Worm (Caenorhabditis elegans) whole organism, mixed stage, embryonic: ENCODE results near the gene F43C11.11.

Source experiments
- M03D4.4 ChIP-seq: sonication (generic microtip); optimal IDR thresholded peaks from 2 replicates; lab custom pipeline; 2017; ENCODE audit warnings: mild to moderate bottlenecking, missing genetic modification characterization, missing compliant biosample characterization
- bed-3 ChIP-seq: fragments of 200-800 bp; sonication (Bioruptor generic); optimal IDR thresholded peaks from 3 replicates; lab custom pipeline; 2018; ENCODE audit warnings: mild to moderate bottlenecking, missing genetic modification characterization, moderate library complexity, missing compliant biosample characterization
- blmp-1 ChIP-seq: fragments of 150-350 bp; optimal IDR thresholded peaks from 2 replicates; lab custom pipeline; 2014; ENCODE audit warnings: missing biosample characterization, missing genetic modification characterization
- ceh-39 ChIP-seq: fragments of 150-350 bp; optimal IDR thresholded peaks from 2 replicates; lab custom pipeline; 2014; ENCODE audit warnings: missing biosample characterization, missing genetic modification characterization
- ceh-43 ChIP-seq: fragments of 200-800 bp; sonication (Bioruptor generic); optimal IDR thresholded peaks from 2 replicates; lab custom pipeline; 2018; ENCODE audit warnings: mild to moderate bottlenecking, missing genetic modification characterization, moderate library complexity, missing compliant biosample characterization
- ces-1 ChIP-seq: fragments of 150-350 bp; optimal IDR thresholded peaks from 2 replicates; lab custom pipeline; 2014; ENCODE audit warnings: missing biosample characterization, missing genetic modification reagents, missing genetic modification characterization
- cnd-1 ChIP-seq: fragments of 200-800 bp; sonication (Bioruptor generic); optimal IDR thresholded peaks from 2 replicates; lab custom pipeline; 2018; ENCODE audit warnings: mild to moderate bottlenecking, missing genetic modification characterization, missing compliant biosample characterization
- drap-1 ChIP-seq: fragments of 200-800 bp; sonication (Bioruptor generic); optimal IDR thresholded peaks from 3 replicates; lab custom pipeline; 2018; ENCODE audit warnings: mild to moderate bottlenecking, missing genetic modification characterization, missing compliant biosample characterization
- elt-1 ChIP-seq: sonication (generic microtip); optimal IDR thresholded peaks from 2 replicates; lab custom pipeline; 2017; ENCODE audit warnings: missing genetic modification characterization, mild to moderate bottlenecking, missing compliant biosample characterization, antibody characterized with exemption, moderate library complexity, borderline replicate concordance; ENCODE audit not compliant: insufficient read depth
- elt-3 ChIP-seq: fragments of 150-350 bp; optimal IDR thresholded peaks from 2 replicates; lab custom pipeline; 2014; ENCODE audit warnings: missing biosample characterization, missing genetic modification characterization
- flh-1 ChIP-seq: fragments of 200-800 bp; sonication (Bioruptor generic); optimal IDR thresholded peaks from 2 replicates; lab custom pipeline; 2018; ENCODE audit warnings: mild to moderate bottlenecking, missing genetic modification characterization, moderate library complexity, missing compliant biosample characterization
- ham-2 ChIP-seq: fragments of 200-800 bp; sonication (Bioruptor generic); optimal IDR thresholded peaks from 2 replicates; lab custom pipeline; 2018; ENCODE audit warnings: mild to moderate bottlenecking, missing genetic modification characterization, missing compliant biosample characterization
- hlh-1 ChIP-seq: fragments of 150-350 bp; optimal IDR thresholded peaks from 2 replicates; lab custom pipeline; 2014; ENCODE audit warnings: missing biosample characterization, missing genetic modification reagents, missing genetic modification characterization
- lin-13 ChIP-seq: fragments of 150-350 bp; optimal IDR thresholded peaks from 2 replicates; lab custom pipeline; 2014; ENCODE audit warnings: missing biosample characterization, missing genetic modification characterization
- lin-32 ChIP-seq: fragments of 200-800 bp; sonication (Bioruptor generic); optimal IDR thresholded peaks from 2 replicates; lab custom pipeline; 2018; ENCODE audit warnings: mild to moderate bottlenecking, missing genetic modification characterization, missing compliant biosample characterization
- lsy-2 ChIP-seq: fragments of 150-350 bp; optimal IDR thresholded peaks from 2 replicates; lab custom pipeline; 2014; ENCODE audit warnings: missing biosample characterization, missing genetic modification characterization
- mab-5 ChIP-seq: fragments of 150-350 bp; optimal IDR thresholded peaks from 2 replicates; lab custom pipeline; 2014; ENCODE audit warnings: missing biosample characterization, missing genetic modification characterization
- mep-1 ChIP-seq: fragments of 150-350 bp; optimal IDR thresholded peaks from 2 replicates; lab custom pipeline; 2017; ENCODE audit warnings: missing biosample characterization, missing genetic modification reagents, missing genetic modification characterization, inconsistent platforms
- mls-2 ChIP-seq: sonication (generic microtip); optimal IDR thresholded peaks from 2 replicates; lab custom pipeline; 2016; ENCODE audit warnings: mild to moderate bottlenecking, missing genetic modification characterization, moderate library complexity, missing compliant biosample characterization
- nhr-2 ChIP-seq: fragments of 150-350 bp; optimal IDR thresholded peaks from 2 replicates; lab custom pipeline; 2014; ENCODE audit warnings: missing biosample characterization, missing genetic modification characterization
- nhr-237 ChIP-seq: fragments of 150-350 bp; optimal IDR thresholded peaks from 2 replicates; lab custom pipeline; 2014; ENCODE audit warnings: missing biosample characterization, missing genetic modification characterization
- nhr-76 ChIP-seq: sonication (generic microtip); optimal IDR thresholded peaks from 2 replicates; lab custom pipeline; 2017; ENCODE audit warnings: missing biosample characterization, missing genetic modification characterization
- pha-4 ChIP-seq: fragments of 150-350 bp; optimal IDR thresholded peaks from 2 replicates; lab custom pipeline; 2018; ENCODE audit warnings: missing biosample characterization, missing genetic modification reagents, missing genetic modification characterization
- snpc-4 ChIP-seq: fragments of 150-350 bp; optimal IDR thresholded peaks from 2 replicates; lab custom pipeline; 2014; ENCODE audit warnings: missing biosample characterization, missing genetic modification characterization
- tbx-8 ChIP-seq: fragments of 200-800 bp; sonication (Bioruptor generic); optimal IDR thresholded peaks from 2 replicates; lab custom pipeline; 2018; ENCODE audit warnings: mild to moderate bottlenecking, missing genetic modification characterization, moderate library complexity, missing compliant biosample characterization
- unc-39 ChIP-seq: fragments of 150-350 bp; optimal IDR thresholded peaks from 2 replicates; lab custom pipeline; 2014; ENCODE audit warnings: missing biosample characterization, missing genetic modification characterization
- unc-62 ChIP-seq: fragments of 150-350 bp; optimal IDR thresholded peaks from 2 replicates; lab custom pipeline; 2014; ENCODE audit warnings: missing biosample characterization, missing genetic modification reagents, missing genetic modification characterization
- ztf-11 ChIP-seq: fragments of 150-350 bp; optimal IDR thresholded peaks from 2 replicates; lab custom pipeline; 2014; ENCODE audit warnings: missing biosample characterization, missing genetic modification characterization

Gene F43C11.11

DNA sequence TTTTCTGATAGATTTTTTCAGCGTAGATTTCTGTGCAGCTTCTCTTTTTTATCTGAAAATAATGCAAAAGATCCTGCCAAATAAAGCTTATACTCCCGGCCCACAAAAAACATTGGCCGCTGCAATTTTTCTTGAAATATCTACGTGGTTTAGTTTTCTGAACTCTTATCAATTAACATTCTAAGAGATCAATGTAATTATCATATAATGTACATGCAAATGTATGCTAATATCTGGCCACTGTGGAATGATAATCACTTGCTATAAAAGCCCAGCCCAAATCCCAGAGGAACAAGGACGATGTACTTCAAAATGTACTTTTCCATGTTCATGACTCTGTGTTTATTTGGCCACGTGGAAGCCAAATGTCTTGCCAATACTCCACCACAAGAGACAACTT is 9.1 kb downstream of the F43C11.11 start, which contains the start of gene F43C11.2:
F43C11.2 (plus strand) TSS at position 301 of the 400 bp plus-strand sequence.
- TF ChIP-seq lin-13 = no peak
- TF ChIP-seq lsy-2 (tag; lab: Kevin White, UChicago) = no peak
- no peak for TF ChIP-seq ham-2 (GFP tag; lab: Kevin White, UChicago)
- TF ChIP-seq elt-1 = no peak
- no peak for TF ChIP-seq mab-5 (tag; lab: Kevin White, UChicago)
- no peak for TF ChIP-seq ztf-11 (tag; lab: Kevin White, UChicago)
- TF ChIP-seq lin-32 (GFP tag; lab: Kevin White, UChicago) = no peak
- TF ChIP-seq flh-1 (GFP tag; lab: Kevin White, UChicago) = no peak
- TF ChIP-seq, all 35 proteins: peak for 0

DNA sequence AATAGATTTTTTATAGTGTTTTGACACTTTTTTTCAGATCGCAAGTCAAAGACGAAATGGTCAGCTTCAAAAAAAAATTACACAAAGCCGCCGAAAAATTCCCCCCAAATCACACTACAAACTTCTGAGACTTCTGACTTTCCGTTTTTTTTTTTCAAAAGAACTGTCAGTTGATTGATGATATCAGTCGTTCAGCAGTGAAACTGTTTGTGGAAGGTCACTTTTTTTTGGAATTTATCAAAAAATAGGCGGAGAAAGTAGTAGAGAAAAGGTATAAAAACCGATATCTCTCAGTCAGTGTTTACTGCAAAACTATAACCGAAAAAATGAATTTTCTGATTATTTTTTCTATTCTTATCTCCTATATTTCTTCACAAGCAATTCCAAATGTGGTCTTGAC is 10.6 kb downstream of the F43C11.11 start, which contains the start of gene F43C11.3:
F43C11.3 (plus strand) TSS at position 301 of the 400 bp plus-strand sequence.
- TF ChIP-seq pha-4 (no peak), unc-62 (GFP tag; lab: Kevin White, UChicago) (no peak), elt-3 (no peak), hlh-1 (tag; lab: Kevin White, UChicago) (no peak), tbx-8 (GFP tag; lab: Kevin White, UChicago) (no peak), flh-1 (GFP tag; lab: Kevin White, UChicago) (no peak), cnd-1 (tag; lab: Kevin White, UChicago) (no peak), M03D4.4 (tag; lab: Kevin White, UChicago) (no peak), unc-39 (tag; lab: Kevin White, UChicago) (no peak), snpc-4 (tag; lab: Kevin White, UChicago) (no peak), bed-3 (GFP tag; lab: Kevin White, UChicago) (no peak), lsy-2 (tag; lab: Kevin White, UChicago) (no peak), ces-1 (GFP tag; lab: Kevin White, UChicago) (no peak)
- TF ChIP-seq, all 35 proteins: peak for 0

DNA sequence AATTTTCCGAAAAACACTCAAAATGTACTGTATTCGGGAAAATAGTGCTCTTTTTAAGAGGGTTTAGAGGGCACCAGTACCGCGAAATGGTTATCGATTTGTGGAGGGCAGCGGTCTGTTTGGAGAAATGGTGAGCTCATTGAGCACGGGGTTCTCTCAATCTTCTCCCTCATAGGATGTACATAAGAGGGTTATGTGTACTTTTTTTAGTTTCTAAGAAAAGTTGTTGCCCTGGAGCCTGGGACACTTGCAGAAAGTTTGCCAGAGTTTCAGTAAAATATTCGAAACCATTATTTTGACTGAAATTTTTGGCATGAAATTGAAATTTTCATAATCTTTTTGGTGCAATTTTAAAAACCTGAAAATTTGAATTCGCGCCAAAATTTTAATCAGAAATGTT is 11.0 kb downstream of the F43C11.11 start, which contains the start of gene F43C11.10:
F43C11.10 (minus strand) TSS at position 101 of the 400 bp plus-strand sequence.
- TF ChIP-seq hlh-1 (tag; lab: Kevin White, UChicago) = no peak
- TF ChIP-seq elt-3 = no peak
- TF ChIP-seq mep-1 (tag; lab: Kevin White, UChicago) = no peak
- TF ChIP-seq ham-2 (GFP tag; lab: Kevin White, UChicago) = no peak
- no peak for TF ChIP-seq M03D4.4 (tag; lab: Kevin White, UChicago)
- TF ChIP-seq, all 35 proteins: peak for 0

DNA sequence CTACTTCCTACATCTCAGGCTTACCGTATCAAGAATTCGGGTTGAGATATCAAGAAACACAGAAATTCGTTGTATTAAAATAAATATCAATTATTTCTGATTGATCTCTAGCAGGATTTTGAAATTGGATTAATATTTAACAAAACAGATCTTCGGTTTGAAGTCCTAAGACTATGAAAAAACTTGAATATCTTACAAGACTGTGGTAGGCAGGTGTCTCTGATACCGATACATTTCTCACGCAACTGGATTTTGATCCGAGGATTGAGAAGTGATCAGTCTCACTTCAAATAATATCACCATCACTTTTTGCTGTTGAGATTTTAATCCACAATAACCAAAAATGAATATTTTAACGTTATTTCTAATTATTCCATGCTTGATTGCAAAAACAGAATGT is 16.9 kb downstream of the F43C11.11 start, which contains the start of gene F43C11.4:
F43C11.4 (plus strand) TSS at position 301 of the 400 bp plus-strand sequence.
- TF ChIP-seq mep-1 (tag; lab: Kevin White, UChicago) (no peak), ceh-43 (no peak), mls-2 (tag; lab: Kevin White, UChicago) (no peak), lsy-2 (tag; lab: Kevin White, UChicago) (no peak), lin-13 (no peak), flh-1 (GFP tag; lab: Kevin White, UChicago) (no peak), hlh-1 (tag; lab: Kevin White, UChicago) (no peak), unc-39 (tag; lab: Kevin White, UChicago) (no peak), ces-1 (GFP tag; lab: Kevin White, UChicago) (no peak), snpc-4 (tag; lab: Kevin White, UChicago) (no peak), elt-3 (no peak), blmp-1 (tag; lab: Kevin White, UChicago) (no peak), drap-1 (GFP tag; lab: Kevin White, UChicago) (no peak), bed-3 (GFP tag; lab: Kevin White, UChicago) (no peak)

DNA sequence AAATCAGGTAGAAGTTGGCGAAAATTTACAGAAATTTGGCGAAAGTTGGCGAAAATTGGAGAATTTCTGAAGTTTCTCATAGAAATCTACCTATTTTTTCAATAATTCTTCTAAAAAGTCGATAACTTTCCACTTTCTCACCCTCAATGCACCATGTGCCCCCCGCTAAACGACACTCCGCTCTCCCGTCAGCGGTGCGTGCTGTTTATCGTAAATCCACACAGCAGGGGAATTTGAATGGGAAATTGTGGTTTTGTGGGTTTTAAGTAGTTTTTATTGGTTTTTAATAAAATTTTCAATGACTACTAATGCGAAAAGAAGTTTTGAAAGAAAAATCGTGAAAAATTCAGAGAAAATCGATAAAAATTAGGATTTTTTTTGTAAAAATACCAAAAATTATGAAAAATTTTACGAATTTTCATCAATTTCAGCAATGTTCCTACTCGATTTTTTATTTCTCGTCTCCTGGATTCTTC is 21.5 kb downstream of the F43C11.11 start, which contains the start of gene F43C11.6:
F43C11.6 (plus strand) TSS at position 426 of the 476 bp plus-strand sequence.
- TF ChIP-seq elt-3 (no peak), lin-13 (peak; percentile 41), nhr-76 (no peak), bed-3 (GFP tag; lab: Kevin White, UChicago) (no peak), lsy-2 (tag; lab: Kevin White, UChicago) (peak; percentile 20), nhr-237 (no peak), ceh-39 (peak; percentile 26), mls-2 (tag; lab: Kevin White, UChicago) (no peak), nhr-2 (tag; lab: Kevin White, UChicago) (no peak), ztf-11 (tag; lab: Kevin White, UChicago) (no peak), ceh-43 (no peak), mep-1 (tag; lab: Kevin White, UChicago) (peak; percentile 8), mab-5 (tag; lab: Kevin White, UChicago) (no peak), ces-1 (GFP tag; lab: Kevin White, UChicago) (no peak), hlh-1 (tag; lab: Kevin White, UChicago) (peak; percentile 13), snpc-4 (tag; lab: Kevin White, UChicago) (no peak)
